Worm (Caenorhabditis elegans) whole organism, young adult: ENCODE measurements around the gene mcm-7.

ENCODE experiments used
- B0035.1 ChIP-seq: sonication (generic microtip); optimal IDR thresholded peaks from 2 replicates; lab custom pipeline; 2016; ENCODE audit warnings: missing genetic modification characterization, mild to moderate bottlenecking, missing compliant biosample characterization, missing genotype, missing genetic modification reagents
- D2030.7 ChIP-seq: fragments of 200-800 bp; sonication (Bioruptor generic); IDR thresholded peaks from 2 replicates; pipeline ENCODE4 v1.3.6; 2022; ENCODE audit warnings: missing genetic modification reagents, missing genetic modification characterization, missing compliant biosample characterization
- F23B12.7 ChIP-seq: sonication (generic microtip); optimal IDR thresholded peaks from 2 replicates; lab custom pipeline; 2017; ENCODE audit warnings: missing genetic modification characterization, mild to moderate bottlenecking, missing compliant biosample characterization, antibody characterized with exemption, moderate library complexity; ENCODE audit not compliant: insufficient read depth
- F33H1.4 ChIP-seq: fragments of 200-800 bp; sonication (Bioruptor generic); IDR thresholded peaks from 2 replicates; pipeline ENCODE4 v1.3.6; 2022; ENCODE audit warnings: missing genetic modification reagents, missing genetic modification characterization, missing compliant biosample characterization
- F39B2.1 ChIP-seq: fragments of 200-800 bp; sonication (Bioruptor generic); IDR thresholded peaks from 2 replicates; pipeline ENCODE4 v1.3.6; 2022; ENCODE audit warnings: missing genetic modification reagents, missing genetic modification characterization, missing compliant biosample characterization
- F57A8.1 ChIP-seq: fragments of 200-800 bp; sonication (Bioruptor generic); optimal IDR thresholded peaks from 2 replicates; lab custom pipeline; 2018; ENCODE audit warnings: mild to moderate bottlenecking, missing genetic modification characterization, moderate library complexity, missing compliant biosample characterization
- Y95B8A.8 ChIP-seq: fragments of 200-800 bp; sonication (Bioruptor generic); IDR thresholded peaks from 2 replicates; pipeline ENCODE4 v1.3.6; 2022; ENCODE audit warnings: missing genetic modification reagents, missing genetic modification characterization, missing compliant biosample characterization
- attf-3 ChIP-seq: fragments of 200-800 bp; sonication (Bioruptor generic); conservative IDR thresholded peaks from 2 replicates; pipeline ENCODE4 v1.3.6; 2022; ENCODE audit warnings: missing genetic modification reagents, missing genetic modification characterization, missing compliant biosample characterization
- cebp-1 ChIP-seq, 2 experiments: fragments of 200-800 bp in 1 of 2; sonication (Bioruptor generic) in 1 of 2; sonication (generic microtip) in 1 of 2; IDR thresholded peaks in 1 of 2; optimal IDR thresholded peaks in 1 of 2; 2 replicates each; pipeline versions ENCODE4 v1.3.6 to Lab custom; 2017 to 2022; ENCODE audit warnings: missing compliant biosample characterization in 2 of 2, missing genetic modification characterization in 2 of 2, mild to moderate bottlenecking in 1 of 2, missing genetic modification reagents in 1 of 2, moderate library complexity in 1 of 2
- ceh-79 ChIP-seq: sonication (generic microtip); optimal IDR thresholded peaks from 2 replicates; lab custom pipeline; 2017; ENCODE audit warnings: mild to moderate bottlenecking, missing genetic modification characterization, missing compliant biosample characterization
- ceh-91 ChIP-seq: fragments of 200-800 bp; sonication (Bioruptor generic); IDR thresholded peaks from 2 replicates; pipeline ENCODE4 v1.3.6; 2022; ENCODE audit warnings: missing genetic modification reagents, missing genetic modification characterization, missing compliant biosample characterization
- chd-7 ChIP-seq: sonication (generic microtip); optimal IDR thresholded peaks from 2 replicates; lab custom pipeline; 2016; ENCODE audit warnings: mild to moderate bottlenecking, missing genetic modification characterization, moderate library complexity, missing compliant biosample characterization
- dox-1 ChIP-seq: fragments of 200-800 bp; sonication (Bioruptor generic); IDR thresholded peaks from 2 replicates; pipeline ENCODE4 v1.3.6; 2022; ENCODE audit warnings: missing genetic modification reagents, missing genetic modification characterization, missing compliant biosample characterization
- dpl-1 ChIP-seq: fragments of 150-350 bp; optimal IDR thresholded peaks from 2 replicates; lab custom pipeline; 2014; ENCODE audit warnings: missing biosample characterization, missing genetic modification reagents, missing genetic modification characterization
- efl-1 ChIP-seq: fragments of 150-350 bp; optimal IDR thresholded peaks from 2 replicates; lab custom pipeline; 2014; ENCODE audit warnings: missing biosample characterization, missing genetic modification reagents, missing genetic modification characterization
- egl-44 ChIP-seq: fragments of 200-800 bp; sonication (Bioruptor generic); IDR thresholded peaks from 2 replicates; pipeline ENCODE4 v1.3.6; 2022; ENCODE audit warnings: missing genetic modification reagents, missing genetic modification characterization, missing compliant biosample characterization
- egrh-3 ChIP-seq: fragments of 200-800 bp; sonication (Bioruptor generic); IDR thresholded peaks from 2 replicates; pipeline ENCODE4 v1.3.6; 2022; ENCODE audit warnings: missing genetic modification reagents, missing genetic modification characterization, missing compliant biosample characterization
- gei-17 ChIP-seq: fragments of 200-800 bp; sonication (Bioruptor generic); optimal IDR thresholded peaks from 2 replicates; lab custom pipeline; 2018; ENCODE audit warnings: mild to moderate bottlenecking, missing genetic modification characterization, missing compliant biosample characterization
- him-1 ChIP-seq: sonication (generic microtip); optimal IDR thresholded peaks from 2 replicates; lab custom pipeline; 2016; ENCODE audit warnings: missing genotype, missing genetic modification reagents, missing genetic modification characterization, missing compliant biosample characterization
- hmg-1.2 ChIP-seq: fragments of 200-800 bp; sonication (Bioruptor generic); IDR thresholded peaks from 2 replicates; pipeline ENCODE4 v1.3.6; 2022; ENCODE audit warnings: missing genetic modification reagents, missing genetic modification characterization, missing compliant biosample characterization
- hmg-20 ChIP-seq: fragments of 200-800 bp; sonication (Bioruptor generic); IDR thresholded peaks from 2 replicates; pipeline ENCODE4 v1.3.6; 2022; ENCODE audit warnings: missing genetic modification reagents, missing genetic modification characterization, missing compliant biosample characterization
- hrde-1 ChIP-seq: sonication (generic microtip); optimal IDR thresholded peaks from 2 replicates; lab custom pipeline; 2016; ENCODE audit warnings: missing genetic modification characterization, mild to moderate bottlenecking, missing compliant biosample characterization, moderate library complexity, missing genotype, missing genetic modification reagents, borderline replicate concordance
- let-607 ChIP-seq, 2 experiments: fragments of 200-800 bp in 1 of 2; sonication (Bioruptor generic) in 1 of 2; sonication (generic microtip) in 1 of 2; optimal IDR thresholded peaks; 2 replicates each; lab custom pipeline; 2016 to 2018; ENCODE audit warnings: mild to moderate bottlenecking in 2 of 2, missing compliant biosample characterization in 2 of 2, missing genetic modification characterization in 2 of 2, moderate library complexity in 2 of 2, missing genotype in 1 of 2
- lin-35 ChIP-seq, 3 experiments: fragments of 150-350 bp in 2 of 3; sonication (generic microtip) in 1 of 3; optimal IDR thresholded peaks; 2 replicates each; lab custom pipeline; 2014 to 2018; ENCODE audit warnings: missing biosample characterization in 3 of 3, missing genetic modification characterization in 3 of 3, missing genetic modification reagents in 3 of 3
- lin-54 ChIP-seq: fragments of 200-800 bp; sonication (Bioruptor generic); optimal IDR thresholded peaks from 2 replicates; lab custom pipeline; 2018; ENCODE audit warnings: mild to moderate bottlenecking, missing genetic modification characterization, missing compliant biosample characterization
- lsl-1 ChIP-seq: fragments of 200-800 bp; sonication (Bioruptor generic); optimal IDR thresholded peaks from 2 replicates; lab custom pipeline; 2018; ENCODE audit warnings: mild to moderate bottlenecking, missing genetic modification characterization, moderate library complexity, missing compliant biosample characterization
- madf-6 ChIP-seq: fragments of 200-800 bp; sonication (Bioruptor generic); IDR thresholded peaks from 2 replicates; pipeline ENCODE4 v1.3.6; 2022; ENCODE audit warnings: missing genetic modification reagents, missing genetic modification characterization, missing compliant biosample characterization
- madf-8 ChIP-seq: fragments of 200-800 bp; sonication (Bioruptor generic); conservative IDR thresholded peaks from 2 replicates; pipeline ENCODE4 v1.3.6; 2022; ENCODE audit warnings: missing genetic modification reagents, missing genetic modification characterization, missing compliant biosample characterization
- mcd-1 ChIP-seq: fragments of 200-800 bp; sonication (Bioruptor generic); IDR thresholded peaks from 2 replicates; pipeline ENCODE4 v1.3.6; 2022; ENCODE audit warnings: missing genetic modification reagents, missing genetic modification characterization, missing compliant biosample characterization
- nfya-1 ChIP-seq: sonication (generic microtip); optimal IDR thresholded peaks from 2 replicates; lab custom pipeline; 2017; ENCODE audit warnings: antibody characterized with exemption, missing compliant biosample characterization, missing genetic modification characterization, borderline replicate concordance; ENCODE audit not compliant: insufficient read depth
- nhr-120 ChIP-seq: fragments of 200-800 bp; sonication (Bioruptor generic); IDR thresholded peaks from 2 replicates; pipeline ENCODE4 v1.3.6; 2022; ENCODE audit warnings: missing genetic modification characterization, missing compliant biosample characterization
- nhr-179 ChIP-seq: sonication (generic microtip); optimal IDR thresholded peaks from 2 replicates; lab custom pipeline; 2016; ENCODE audit warnings: mild to moderate bottlenecking, missing genetic modification characterization, missing compliant biosample characterization
- pbrm-1 ChIP-seq: fragments of 200-800 bp; sonication (Bioruptor generic); IDR thresholded peaks from 2 replicates; pipeline ENCODE4 v1.3.6; 2022; ENCODE audit warnings: missing genetic modification reagents, missing genetic modification characterization, missing compliant biosample characterization
- rcor-1 ChIP-seq: fragments of 200-800 bp; sonication (Bioruptor generic); IDR thresholded peaks from 2 replicates; pipeline ENCODE4 v1.3.6; 2022; ENCODE audit warnings: missing genetic modification reagents, missing genetic modification characterization, missing compliant biosample characterization
- rec-8 ChIP-seq, 2 experiments: sonication (generic microtip); optimal IDR thresholded peaks; 2 replicates each; lab custom pipeline; 2016; ENCODE audit warnings: mild to moderate bottlenecking in 2 of 2, missing genetic modification characterization in 2 of 2, missing genetic modification reagents in 2 of 2, missing genotype in 2 of 2, missing biosample characterization in 1 of 2, missing compliant biosample characterization in 1 of 2, moderate library complexity in 1 of 2
- sdz-38 ChIP-seq: sonication (generic microtip); optimal IDR thresholded peaks from 2 replicates; lab custom pipeline; 2016; ENCODE audit warnings: missing genotype, missing genetic modification characterization, missing compliant biosample characterization
- snpc-1.1 ChIP-seq: sonication (generic microtip); optimal IDR thresholded peaks from 2 replicates; lab custom pipeline; 2017; ENCODE audit warnings: missing genetic modification characterization, mild to moderate bottlenecking, missing compliant biosample characterization, antibody characterized with exemption, moderate library complexity, missing genotype, missing genetic modification reagents; ENCODE audit not compliant: insufficient read depth
- snpc-1.3 ChIP-seq: sonication (generic microtip); optimal IDR thresholded peaks from 2 replicates; lab custom pipeline; 2017; ENCODE audit warnings: missing genetic modification characterization, mild to moderate bottlenecking, missing compliant biosample characterization, antibody characterized with exemption, moderate library complexity, missing genotype, missing genetic modification reagents; ENCODE audit not compliant: insufficient read depth
- snpc-3.4 ChIP-seq: sonication (generic microtip); optimal IDR thresholded peaks from 2 replicates; lab custom pipeline; 2017; ENCODE audit warnings: missing genetic modification characterization, mild to moderate bottlenecking, missing compliant biosample characterization, antibody characterized with exemption, moderate library complexity, missing genotype, missing genetic modification reagents
- snpc-4 ChIP-seq, 5 experiments: fragments of 150-350 bp in 1 of 5; sonication (generic microtip) in 4 of 5; optimal IDR thresholded peaks; 2 replicates each; lab custom pipeline; 2014 to 2018; ENCODE audit warnings: missing genetic modification characterization in 5 of 5, missing biosample characterization in 3 of 5, antibody characterized with exemption in 2 of 5, mild to moderate bottlenecking in 2 of 5, missing compliant biosample characterization in 2 of 5, missing genotype in 2 of 5, moderate library complexity in 2 of 5, missing genetic modification reagents in 1 of 5
- tbp1 ChIP-seq: fragments of 200-800 bp; sonication (Bioruptor generic); optimal IDR thresholded peaks from 2 replicates; lab custom pipeline; 2018; ENCODE audit warnings: mild to moderate bottlenecking, missing genetic modification characterization, missing compliant biosample characterization
- tbx-9 ChIP-seq: sonication (generic microtip); optimal IDR thresholded peaks from 2 replicates; lab custom pipeline; 2016; ENCODE audit warnings: borderline replicate concordance, missing genetic modification characterization, inconsistent platforms, missing compliant biosample characterization
- xnd-1 ChIP-seq: sonication (generic microtip); optimal IDR thresholded peaks from 2 replicates; lab custom pipeline; 2016; ENCODE audit warnings: missing genotype, missing genetic modification reagents, missing genetic modification characterization, missing compliant biosample characterization
- ztf-3 ChIP-seq: fragments of 200-800 bp; sonication (Bioruptor generic); optimal IDR thresholded peaks from 2 replicates; lab custom pipeline; 2018; ENCODE audit warnings: mild to moderate bottlenecking, missing genetic modification characterization, missing compliant biosample characterization
- ztf-6 ChIP-seq: fragments of 200-800 bp; sonication (Bioruptor generic); IDR thresholded peaks from 2 replicates; pipeline ENCODE4 v1.3.6; 2022; ENCODE audit warnings: missing genetic modification reagents, missing genetic modification characterization, missing compliant biosample characterization

The mcm-7 gene

ce11 chrV:4346799-4347198 is at the start of gene mcm-7:
TSS of gene mcm-7 (plus strand) at chrV:4347166.
- TF ChIP-seq hmg-20 (no peak), rec-8 (tag; optimal IDR thresholded peaks at IDR 0.05; lab: Kevin White, UChicago) (no peak), xnd-1 (tag; lab: Kevin White, UChicago) (peak; percentile 62), chd-7 (tag; lab: Kevin White, UChicago) (no peak), F39B2.1 (GFP tag; lab: Robert Waterston, UW) (no peak), efl-1 (GFP tag; lab: Kevin White, UChicago) (peak; percentile 93), attf-3 (0 out of 2 replicates have a peak, but pooled peaks have one; percentile 33), lin-54 (peak; percentile 86), D2030.7 (peak; percentile 58), madf-8 (GFP tag; lab: Robert Waterston, UW) (peak; percentile 76), egl-44 (GFP tag; lab: Robert Waterston, UW) (no peak), snpc-1.3 (peak; percentile 27), F23B12.7 (peak; percentile 45), tbp1 (peak; percentile 30), egrh-3 (GFP tag; lab: Robert Waterston, UW) (peak; percentile 70), B0035.1 (tag; lab: Kevin White, UChicago) (no peak), F57A8.1 (GFP tag; lab: Kevin White, UChicago) (no peak), nhr-179 (tag; lab: Kevin White, UChicago) (no peak), gei-17 (GFP tag; lab: Kevin White, UChicago) (no peak), pbrm-1 (GFP tag; lab: Robert Waterston, UW) (0 out of 2 replicates have a peak, but pooled peaks have one; percentile 47), nfya-1 (tag; lab: Kevin White, UChicago) (no peak), rcor-1 (GFP tag; lab: Robert Waterston, UW) (peak; percentile 57; the same call in 1 of the 2 replicates), cebp-1 (GFP tag; IDR thresholded peaks at IDR 0.05; lab: Robert Waterston, UW) (no peak), cebp-1 (tag; optimal IDR thresholded peaks at IDR 0.05; lab: Kevin White, UChicago) (peak; percentile 41), hmg-1.2 (peak; percentile 59), ceh-79 (tag; lab: Kevin White, UChicago) (no peak), lin-35 (GFP tag; optimal IDR thresholded peaks at IDR 0.05; lab: Kevin White, UChicago) (peak; percentile 17 to 84 (median 37)), lsl-1 (GFP tag; lab: Kevin White, UChicago) (peak; percentile 64), nhr-120 (GFP tag; lab: Robert Waterston, UW) (no peak), let-607 (tag; optimal IDR thresholded peaks at IDR 0.05; lab: Kevin White, UChicago) (no peak), snpc-1.1 (tag; lab: Kevin White, UChicago) (peak; percentile 30), hrde-1 (tag; lab: Kevin White, UChicago) (no peak), Y95B8A.8 (no peak), ceh-91 (GFP tag; lab: Robert Waterston, UW) (peak; percentile 74), dpl-1 (GFP tag; lab: Kevin White, UChicago) (peak; percentile 79), madf-6 (GFP tag; lab: Robert Waterston, UW) (peak; percentile 91), him-1 (tag; lab: Kevin White, UChicago) (no peak), dox-1 (GFP tag; lab: Robert Waterston, UW) (peak; percentile 77), sdz-38 (no peak), mcd-1 (GFP tag; lab: Robert Waterston, UW) (peak; percentile 51; the same call in 1 of the 2 replicates), snpc-4 (GFP tag; optimal IDR thresholded peaks at IDR 0.05; lab: Kevin White, UChicago) (no peak), snpc-4 (tag; optimal IDR thresholded peaks at IDR 0.05; lab: Kevin White, UChicago) (peak in 2 of 4 experiments; percentile 49 to 59), F33H1.4 (GFP tag; lab: Robert Waterston, UW) (peak; percentile 93), snpc-3.4 (tag; lab: Kevin White, UChicago) (peak; percentile 53), tbx-9 (tag; lab: Kevin White, UChicago) (no peak), ztf-3 (GFP tag; lab: Kevin White, UChicago) (no peak), ztf-6 (no peak)
